Worm (Caenorhabditis elegans): ENCODE data around the gene F58B4.3.

Gene F58B4.3

ce11 chrV:10898629-10899028 is 31.0 kb upstream of the F58B4.3 start:
- TF ChIP-seq F49E8.2 (tag; optimal IDR thresholded peaks at IDR 0.05; ENCODE audit: insufficient read depth) (no peak), madf-6 (GFP tag; IDR thresholded peaks at IDR 0.05) (no peak), C17E4.6 (GFP tag; IDR thresholded peaks at IDR 0.05) (no peak), zim-3 (tag; optimal IDR thresholded peaks at IDR 0.05) (no peak), ceh-91 (GFP tag; IDR thresholded peaks at IDR 0.05) (no peak), ceh-79 (tag; optimal IDR thresholded peaks at IDR 0.05) (no peak), ZK185.1 (tag; optimal IDR thresholded peaks at IDR 0.05; ENCODE audit: poor library complexity, severe bottlenecking) (no peak), ccch-3 (GFP tag; optimal IDR thresholded peaks at IDR 0.05) (no peak), nhr-120 (GFP tag; IDR thresholded peaks at IDR 0.05) (no peak), rcor-1 (GFP tag; IDR thresholded peaks at IDR 0.05) (no peak), F23B12.7 (tag; optimal IDR thresholded peaks at IDR 0.05; ENCODE audit: insufficient read depth) (no peak), dox-1 (GFP tag; IDR thresholded peaks at IDR 0.05) (no peak), repo-1 (tag; optimal IDR thresholded peaks at IDR 0.05) (no peak), somi-1 (GFP tag; optimal IDR thresholded peaks at IDR 0.05) (no peak)

ce11 chrV:10901125-10901524 is 28.5 kb upstream of the F58B4.3 start, which contains the start of gene spp-16:
Gene spp-16, minus strand, starts transcription at chrV:10901303.
- TF ChIP-seq lag-1 (GFP tag; IDR thresholded peaks at IDR 0.05) = no peak
- TF ChIP-seq nhr-80 (tag; optimal IDR thresholded peaks at IDR 0.05) = peak; percentile 50

ce11 chrV:10902682-10903081 is 26.9 kb upstream of the F58B4.3 start, which contains the start of gene F32D8.8:
Gene F32D8.8, minus strand, starts transcription at chrV:10902782.
- TF ChIP-seq let-607 (tag; optimal IDR thresholded peaks at IDR 0.05) (no peak), gei-17 (GFP tag; optimal IDR thresholded peaks at IDR 0.05) (no peak), ZK185.1 (tag; optimal IDR thresholded peaks at IDR 0.05; ENCODE audit: poor library complexity, severe bottlenecking) (no peak), akir-1 (GFP tag; optimal IDR thresholded peaks at IDR 0.05) (no peak), ceh-58 (GFP tag; IDR thresholded peaks at IDR 0.05) (no peak), lir-1 (GFP tag; conservative IDR thresholded peaks at IDR 0.05) (no peak), Y53F4B.3 (GFP tag; IDR thresholded peaks at IDR 0.05) (no peak), egl-18 (GFP tag; IDR thresholded peaks at IDR 0.05) (no peak), F22D6.2 (tag; optimal IDR thresholded peaks at IDR 0.05) (no peak), ztf-18 (tag; optimal IDR thresholded peaks at IDR 0.05) (no peak)

- TF ChIP-seq hrde-1 (tag; optimal IDR thresholded peaks at IDR 0.05; ENCODE audit: borderline replicate concordance) (no peak), akir-1 (GFP tag; optimal IDR thresholded peaks at IDR 0.05) (no peak), cebp-2 (GFP tag; IDR thresholded peaks at IDR 0.05) (no peak), nfyb-1 (GFP tag; IDR thresholded peaks at IDR 0.05) (no peak), mes-4 (tag; optimal IDR thresholded peaks at IDR 0.05) (no peak), lin-40 (tag; optimal IDR thresholded peaks at IDR 0.05) (no peak), ztf-6 (GFP tag; IDR thresholded peaks at IDR 0.05) (no peak)
Observed at ce11 chrV:10903748-10904147, 25.9 kb upstream of the F58B4.3 start, which contains the start of gene F32D8.15. Gene F32D8.15, plus strand, starts transcription at chrV:10904048.

ce11 chrV:10904795-10905194 is 24.8 kb upstream of the F58B4.3 start:
- TF ChIP-seq Y67H2A.10 (GFP tag; conservative IDR thresholded peaks at IDR 0.05) (no peak), ccch-3 (GFP tag; optimal IDR thresholded peaks at IDR 0.05) (no peak), attf-3 (GFP tag; conservative IDR thresholded peaks at IDR 0.05) (no peak), ztf-22 (GFP tag; optimal IDR thresholded peaks at IDR 0.05) (no peak), lin-40 (tag; optimal IDR thresholded peaks at IDR 0.05) (no peak), somi-1 (GFP tag; optimal IDR thresholded peaks at IDR 0.05) (no peak), nhr-120 (GFP tag; IDR thresholded peaks at IDR 0.05) (no peak), rcor-1 (GFP tag; IDR thresholded peaks at IDR 0.05) (no peak), ceh-79 (tag; optimal IDR thresholded peaks at IDR 0.05) (no peak), athp-1 (tag; optimal IDR thresholded peaks at IDR 0.05) (no peak), snpc-1.1 (tag; optimal IDR thresholded peaks at IDR 0.05; ENCODE audit: insufficient read depth) (no peak), ztf-26 (tag; optimal IDR thresholded peaks at IDR 0.05) (no peak)

Data from whole organism, young adult.